Worm (Caenorhabditis elegans): ENCODE measurements around the gene pms-2.

pms-2 gene

ce11 chrV:11606424-11606823 lies 36.0 kb upstream of the pms-2 start, which contains the start of gene idpp-16:
TSS of gene idpp-16 (minus strand) at chrV:11606524.
- TF ChIP-seq flt-1 (GFP tag; IDR thresholded peaks at IDR 0.05) (no peak), T22C8.4 (GFP tag; IDR thresholded peaks at IDR 0.05) (no peak)

- TF ChIP-seq T22C8.4 (GFP tag; IDR thresholded peaks at IDR 0.05) (no peak), ref-1 (GFP tag; conservative IDR thresholded peaks at IDR 0.05) (no peak), cog-1 (tag; optimal IDR thresholded peaks at IDR 0.05) (no peak), med-1 (GFP tag; optimal IDR thresholded peaks at IDR 0.05; ENCODE audit: insufficient read depth) (no peak), ztf-29 (GFP tag; IDR thresholded peaks at IDR 0.05) (no peak), klf-2 (GFP tag; conservative IDR thresholded peaks at IDR 0.05) (no peak), tab-1 (GFP tag; IDR thresholded peaks at IDR 0.05) (no peak), flt-1 (GFP tag; IDR thresholded peaks at IDR 0.05) (no peak), ztf-23 (GFP tag; IDR thresholded peaks at IDR 0.05) (no peak)
Observed at ce11 chrV:11605227-11605626, 34.8 kb upstream of the pms-2 start.

ce11 chrV:11604484-11604883 lies 34.1 kb upstream of the pms-2 start, which contains the start of gene dhs-20:
TSS of gene dhs-20 (minus strand) at chrV:11604563.
- TF ChIP-seq ref-1 (GFP tag; conservative IDR thresholded peaks at IDR 0.05) (no peak), tab-1 (GFP tag; IDR thresholded peaks at IDR 0.05) (no peak), ztf-23 (GFP tag; IDR thresholded peaks at IDR 0.05) (no peak), T22C8.4 (GFP tag; IDR thresholded peaks at IDR 0.05) (no peak), cog-1 (tag; optimal IDR thresholded peaks at IDR 0.05) (no peak), klf-2 (GFP tag; conservative IDR thresholded peaks at IDR 0.05) (no peak), med-1 (GFP tag; optimal IDR thresholded peaks at IDR 0.05; ENCODE audit: insufficient read depth) (no peak)

ce11 chrV:11600800-11601199 lies 30.4 kb upstream of the pms-2 start, which contains the start of gene F35B12.9:
TSS of gene F35B12.9 (plus strand) at chrV:11601171.
- TF ChIP-seq med-1 (GFP tag; optimal IDR thresholded peaks at IDR 0.05; ENCODE audit: insufficient read depth) (no peak), tab-1 (GFP tag; IDR thresholded peaks at IDR 0.05) (no peak), flt-1 (GFP tag; IDR thresholded peaks at IDR 0.05) (no peak), ref-1 (GFP tag; conservative IDR thresholded peaks at IDR 0.05) (no peak), cog-1 (tag; optimal IDR thresholded peaks at IDR 0.05) (no peak), ztf-29 (GFP tag; IDR thresholded peaks at IDR 0.05) (no peak), klf-2 (GFP tag; conservative IDR thresholded peaks at IDR 0.05) (no peak), ztf-23 (GFP tag; IDR thresholded peaks at IDR 0.05) (no peak), T22C8.4 (GFP tag; IDR thresholded peaks at IDR 0.05) (no peak)

ce11 chrV:11598807-11599206 lies 28.4 kb upstream of the pms-2 start, which contains the start of gene srx-84:
TSS of gene srx-84 (plus strand) at chrV:11599107.
- TF ChIP-seq T22C8.4 (GFP tag; IDR thresholded peaks at IDR 0.05) (no peak), cog-1 (tag; optimal IDR thresholded peaks at IDR 0.05) (no peak), ref-1 (GFP tag; conservative IDR thresholded peaks at IDR 0.05) (no peak), ztf-29 (GFP tag; IDR thresholded peaks at IDR 0.05) (no peak)

ce11 chrV:11593888-11594287 lies 23.5 kb upstream of the pms-2 start:
- TF ChIP-seq cog-1 (tag; optimal IDR thresholded peaks at IDR 0.05) (no peak), klf-2 (GFP tag; conservative IDR thresholded peaks at IDR 0.05) (no peak), ztf-23 (GFP tag; IDR thresholded peaks at IDR 0.05) (no peak), T22C8.4 (GFP tag; IDR thresholded peaks at IDR 0.05) (no peak), tab-1 (GFP tag; IDR thresholded peaks at IDR 0.05) (no peak), med-1 (GFP tag; optimal IDR thresholded peaks at IDR 0.05; ENCODE audit: insufficient read depth) (no peak), ztf-29 (GFP tag; IDR thresholded peaks at IDR 0.05) (no peak), ref-1 (GFP tag; conservative IDR thresholded peaks at IDR 0.05) (no peak), flt-1 (GFP tag; IDR thresholded peaks at IDR 0.05) (no peak)

ce11 chrV:11593427-11593826 lies 23.0 kb upstream of the pms-2 start, which contains the start of gene srx-80:
TSS of gene srx-80 (plus strand) at chrV:11593727.
- TF ChIP-seq ztf-29 (GFP tag; IDR thresholded peaks at IDR 0.05) (no peak), tab-1 (GFP tag; IDR thresholded peaks at IDR 0.05) (no peak), T22C8.4 (GFP tag; IDR thresholded peaks at IDR 0.05) (no peak), klf-2 (GFP tag; conservative IDR thresholded peaks at IDR 0.05) (no peak), ref-1 (GFP tag; conservative IDR thresholded peaks at IDR 0.05) (no peak)

ce11 chrV:11589433-11589832 lies 19.0 kb upstream of the pms-2 start, which contains the start of gene srx-82:
TSS of gene srx-82 (plus strand) at chrV:11589733.
- TF ChIP-seq ztf-29 (GFP tag; IDR thresholded peaks at IDR 0.05) (no peak), T22C8.4 (GFP tag; IDR thresholded peaks at IDR 0.05) (no peak), klf-2 (GFP tag; conservative IDR thresholded peaks at IDR 0.05) (no peak), flt-1 (GFP tag; IDR thresholded peaks at IDR 0.05) (no peak), ztf-23 (GFP tag; IDR thresholded peaks at IDR 0.05) (no peak), med-1 (GFP tag; optimal IDR thresholded peaks at IDR 0.05; ENCODE audit: insufficient read depth) (no peak), ref-1 (GFP tag; conservative IDR thresholded peaks at IDR 0.05) (no peak), cog-1 (tag; optimal IDR thresholded peaks at IDR 0.05) (no peak), tab-1 (GFP tag; IDR thresholded peaks at IDR 0.05) (no peak)

ce11 chrV:11585122-11585521 lies 14.7 kb upstream of the pms-2 start:
- TF ChIP-seq ztf-23 (GFP tag; IDR thresholded peaks at IDR 0.05) (no peak), cog-1 (tag; optimal IDR thresholded peaks at IDR 0.05) (no peak), T22C8.4 (GFP tag; IDR thresholded peaks at IDR 0.05) (no peak), klf-2 (GFP tag; conservative IDR thresholded peaks at IDR 0.05) (no peak), ztf-29 (GFP tag; IDR thresholded peaks at IDR 0.05) (no peak), med-1 (GFP tag; optimal IDR thresholded peaks at IDR 0.05; ENCODE audit: insufficient read depth) (no peak), ref-1 (GFP tag; conservative IDR thresholded peaks at IDR 0.05) (no peak), tab-1 (GFP tag; IDR thresholded peaks at IDR 0.05) (no peak), flt-1 (GFP tag; IDR thresholded peaks at IDR 0.05) (no peak)

- TF ChIP-seq T22C8.4 (GFP tag; IDR thresholded peaks at IDR 0.05) (no peak), tab-1 (GFP tag; IDR thresholded peaks at IDR 0.05) (no peak), klf-2 (GFP tag; conservative IDR thresholded peaks at IDR 0.05) (no peak), ztf-23 (GFP tag; IDR thresholded peaks at IDR 0.05) (no peak), cog-1 (tag; optimal IDR thresholded peaks at IDR 0.05) (no peak), ref-1 (GFP tag; conservative IDR thresholded peaks at IDR 0.05) (no peak), med-1 (GFP tag; optimal IDR thresholded peaks at IDR 0.05; ENCODE audit: insufficient read depth) (no peak), flt-1 (GFP tag; IDR thresholded peaks at IDR 0.05) (no peak), ztf-29 (GFP tag; IDR thresholded peaks at IDR 0.05) (no peak)
Observed at ce11 chrV:11583212-11583611, 12.8 kb upstream of the pms-2 start, which contains the start of gene srx-88. TSS of gene srx-88 (plus strand) at chrV:11583512.

Measured in whole organism, midembryonic.